Fruit fly (Drosophila melanogaster) whole organism, embryonic: ENCODE measurements around the gene CG43055.

ENCODE experiments used
- Abd-B ChIP-seq: fragments of 200-800 bp; sonication (Bioruptor generic); optimal IDR thresholded peaks from 2 replicates; lab custom pipeline; 2018; ENCODE audit warnings: missing biosample characterization, mild to moderate bottlenecking, missing genetic modification characterization, moderate library complexity
- Aef1 ChIP-seq: fragments of 200-800 bp; sonication (Bioruptor generic); IDR thresholded peaks from 3 replicates; pipeline ENCODE4 v1.3.6; 2022; ENCODE audit warnings: missing biosample characterization, missing genetic modification characterization
- CG10209 ChIP-seq: fragments of 200-800 bp; sonication (Bioruptor generic); optimal IDR thresholded peaks from 3 replicates; lab custom pipeline; 2017; ENCODE audit warnings: missing biosample characterization, mild to moderate bottlenecking, missing genetic modification characterization, missing genetic modification reagents
- CG10274 ChIP-seq: fragments of 200-800 bp; sonication (Bioruptor generic); optimal IDR thresholded peaks from 3 replicates; lab custom pipeline; 2017; ENCODE audit warnings: missing biosample characterization, mild to moderate bottlenecking, missing genetic modification characterization
- CG10366 ChIP-seq: fragments of 200-800 bp; sonication (Bioruptor generic); IDR thresholded peaks from 2 replicates; pipeline ENCODE4 v1.3.6; 2022; ENCODE audit warnings: missing biosample characterization, missing genetic modification characterization
- CG11560 ChIP-seq: fragments of 200-800 bp; sonication (Bioruptor generic); IDR thresholded peaks from 3 replicates; pipeline ENCODE4 v1.3.6; 2022; ENCODE audit warnings: missing biosample characterization, missing genetic modification characterization
- CG11696 ChIP-seq: fragments of 200-800 bp; sonication (Bioruptor generic); IDR thresholded peaks from 2 replicates; pipeline ENCODE4 v1.3.6; 2022; ENCODE audit warnings: missing biosample characterization, missing genetic modification characterization
- CG13775 ChIP-seq: fragments of 200-800 bp; sonication (Bioruptor generic); optimal IDR thresholded peaks from 3 replicates; lab custom pipeline; 2017; ENCODE audit warnings: missing biosample characterization, mild to moderate bottlenecking, missing genetic modification characterization
- CG16813 ChIP-seq: fragments of 200-800 bp; sonication (Bioruptor generic); IDR thresholded peaks from 3 replicates; pipeline ENCODE4 v1.3.6; 2022; ENCODE audit warnings: missing biosample characterization, missing genetic modification characterization; ENCODE audit not compliant: partially characterized antibody
- CG17359 ChIP-seq: fragments of 200-800 bp; sonication (Bioruptor generic); optimal IDR thresholded peaks from 3 replicates; lab custom pipeline; 2018; ENCODE audit warnings: missing biosample characterization, mild to moderate bottlenecking, missing genetic modification characterization, moderate library complexity
- CG30020 ChIP-seq: fragments of 200-800 bp; optimal IDR thresholded peaks from 2 replicates; lab custom pipeline; 2019; ENCODE audit warnings: missing biosample characterization, mild to moderate bottlenecking, missing genetic modification characterization, moderate library complexity
- CG4854 ChIP-seq: fragments of 200-800 bp; sonication (Bioruptor generic); optimal IDR thresholded peaks from 2 replicates; lab custom pipeline; 2016; ENCODE audit warnings: missing biosample characterization, missing genetic modification characterization, inconsistent platforms
- CG5245 ChIP-seq: fragments of 200-800 bp; sonication (Bioruptor generic); optimal IDR thresholded peaks from 3 replicates; lab custom pipeline; 2016; ENCODE audit warnings: missing biosample characterization, missing genetic modification characterization
- CG7963 ChIP-seq: fragments of 200-800 bp; sonication (Bioruptor generic); IDR thresholded peaks from 3 replicates; pipeline ENCODE4 v1.3.6; 2022; ENCODE audit warnings: missing biosample characterization, missing genetic modification characterization; ENCODE audit not compliant: partially characterized antibody
- CG8478 ChIP-seq: fragments of >200 bp; optimal IDR thresholded peaks from 2 replicates; lab custom pipeline; 2018
- Chrac-16 ChIP-seq: fragments of 200-800 bp; sonication (Bioruptor generic); optimal IDR thresholded peaks from 3 replicates; lab custom pipeline; 2016; ENCODE audit warnings: missing biosample characterization, missing genetic modification characterization
- CkIIα-i1 ChIP-seq: fragments of 200-800 bp; sonication (Bioruptor generic); IDR thresholded peaks from 2 replicates; pipeline ENCODE4 v1.3.6; 2022; ENCODE audit warnings: missing biosample characterization, missing genetic modification characterization
- Dip2 ChIP-seq: fragments of 200-800 bp; sonication (Bioruptor generic); IDR thresholded peaks from 2 replicates; pipeline ENCODE4 v1.3.6; 2022; ENCODE audit warnings: missing biosample characterization, missing genetic modification characterization
- H15 ChIP-seq: fragments of 200-800 bp; sonication (Bioruptor generic); IDR thresholded peaks from 3 replicates; pipeline ENCODE4 v1.3.6; 2022; ENCODE audit warnings: missing biosample characterization, missing genetic modification characterization
- HLH54F ChIP-seq: fragments of 200-800 bp; sonication (Bioruptor generic); optimal IDR thresholded peaks from 3 replicates; lab custom pipeline; 2016; ENCODE audit warnings: missing biosample characterization, missing genetic modification characterization
- Hr51 ChIP-seq, 2 experiments: fragments of 200-800 bp; sonication (Bioruptor generic); optimal IDR thresholded peaks; 2 replicates in 1 of 2; 3 replicates in 1 of 2; lab custom pipeline; 2016 to 2018; ENCODE audit warnings: missing biosample characterization in 2 of 2, missing genetic modification characterization in 2 of 2, mild to moderate bottlenecking in 1 of 2, moderate library complexity in 1 of 2
- Hr78 ChIP-seq, 2 experiments: fragments of 200-800 bp in 1 of 2; fragments of >200 bp in 1 of 2; sonication (Bioruptor generic) in 1 of 2; optimal IDR thresholded peaks; 2 replicates each; lab custom pipeline; 2017 to 2019; ENCODE audit warnings: missing biosample characterization in 2 of 2, missing genetic modification characterization in 2 of 2, mild to moderate bottlenecking in 1 of 2, moderate library complexity in 1 of 2
- Jarid2 ChIP-seq: fragments of 200-800 bp; sonication (Bioruptor generic); optimal IDR thresholded peaks from 3 replicates; lab custom pipeline; 2017; ENCODE audit warnings: mild to moderate bottlenecking, missing biosample characterization, missing genetic modification reagents, missing genetic modification characterization
- Kr ChIP-seq: fragments of 200-800 bp; sonication (Bioruptor generic); optimal IDR thresholded peaks from 2 replicates; lab custom pipeline; 2017; ENCODE audit warnings: missing biosample characterization, mild to moderate bottlenecking, missing genetic modification characterization
- NK7.1 ChIP-seq: fragments of 200-800 bp; sonication (Bioruptor generic); optimal IDR thresholded peaks from 3 replicates; lab custom pipeline; 2016; ENCODE audit warnings: missing biosample characterization, missing genetic modification characterization
- Ravus ChIP-seq: fragments of 200-800 bp; sonication (Bioruptor generic); IDR thresholded peaks from 2 replicates; pipeline ENCODE4 v1.3.6; 2022; ENCODE audit warnings: missing biosample characterization, missing genetic modification characterization
- Sin3A ChIP-seq: fragments of >200 bp; optimal IDR thresholded peaks from 2 replicates; lab custom pipeline; 2018
- ap ChIP-seq: fragments of 200-800 bp; sonication (Bioruptor generic); IDR thresholded peaks from 2 replicates; pipeline ENCODE4 v1.3.6; 2022; ENCODE audit warnings: missing biosample characterization, missing genetic modification characterization
- az2 ChIP-seq: fragments of 200-800 bp; sonication (Bioruptor generic); optimal IDR thresholded peaks from 3 replicates; lab custom pipeline; 2016; ENCODE audit warnings: missing biosample characterization, missing genetic modification characterization
- ewg ChIP-seq: fragments of 200-800 bp; sonication (Bioruptor generic); optimal IDR thresholded peaks from 3 replicates; lab custom pipeline; 2017; ENCODE audit warnings: mild to moderate bottlenecking, missing biosample characterization, missing genetic modification reagents, missing genetic modification characterization
- ftz-f1 ChIP-seq: fragments of 200-800 bp; sonication (Bioruptor generic); optimal IDR thresholded peaks from 2 replicates; lab custom pipeline; 2016; ENCODE audit warnings: missing biosample characterization, missing genetic modification characterization
- gfzf ChIP-seq: fragments of 200-800 bp; sonication (Bioruptor generic); optimal IDR thresholded peaks from 2 replicates; lab custom pipeline; 2016; ENCODE audit warnings: missing biosample characterization, mild to moderate bottlenecking, missing genetic modification characterization, moderate library complexity
- gsb ChIP-seq: fragments of 200-800 bp; sonication (Bioruptor generic); IDR thresholded peaks from 2 replicates; pipeline ENCODE4 v1.3.6; 2022; ENCODE audit warnings: missing biosample characterization, missing genetic modification characterization
- gt ChIP-seq: fragments of 200-800 bp; sonication (Bioruptor generic); IDR thresholded peaks from 2 replicates; pipeline ENCODE4 v1.3.6; 2022; ENCODE audit warnings: missing biosample characterization, missing genetic modification characterization
- hkb ChIP-seq, 2 experiments: fragments of 200-800 bp in 1 of 2; fragments of >200 bp in 1 of 2; sonication (Bioruptor generic) in 1 of 2; IDR thresholded peaks in 1 of 2; optimal IDR thresholded peaks in 1 of 2; 2 replicates each; pipeline versions ENCODE4 v1.3.6 to Lab custom; 2017 to 2022; ENCODE audit warnings: missing biosample characterization in 1 of 2, missing genetic modification characterization in 1 of 2
- jigr1 ChIP-seq: fragments of 200-800 bp; sonication (Bioruptor generic); IDR thresholded peaks from 3 replicates; pipeline ENCODE4 v1.3.6; 2022; ENCODE audit warnings: missing biosample characterization, missing genetic modification characterization
- jing ChIP-seq: fragments of 200-800 bp; sonication (Bioruptor generic); optimal IDR thresholded peaks from 2 replicates; lab custom pipeline; 2018; ENCODE audit warnings: missing biosample characterization, mild to moderate bottlenecking, missing genetic modification characterization
- lbe ChIP-seq: fragments of 200-800 bp; sonication (Bioruptor generic); optimal IDR thresholded peaks from 2 replicates; lab custom pipeline; 2016; ENCODE audit warnings: missing biosample characterization, mild to moderate bottlenecking, missing genetic modification characterization
- mirr ChIP-seq: fragments of 200-800 bp; sonication (Bioruptor generic); optimal IDR thresholded peaks from 3 replicates; lab custom pipeline; 2018; ENCODE audit warnings: missing biosample characterization, mild to moderate bottlenecking, missing genetic modification characterization
- peb ChIP-seq: fragments of 200-800 bp; sonication (Bioruptor generic); IDR thresholded peaks from 2 replicates; pipeline ENCODE4 v1.3.6; 2022; ENCODE audit warnings: missing biosample characterization, missing genetic modification characterization
- row ChIP-seq: fragments of 200-800 bp; sonication (Bioruptor generic); IDR thresholded peaks from 3 replicates; pipeline ENCODE4 v1.3.6; 2022; ENCODE audit warnings: missing biosample characterization, missing genetic modification characterization
- salm ChIP-seq: fragments of 200-800 bp; sonication (Bioruptor generic); optimal IDR thresholded peaks from 2 replicates; lab custom pipeline; 2018; ENCODE audit warnings: missing biosample characterization, mild to moderate bottlenecking, missing genetic modification characterization
- sc ChIP-seq, 3 experiments: fragments of >200 bp in 2 of 3; fragments of 200-800 bp in 1 of 3; sonication (Bioruptor generic) in 1 of 3; optimal IDR thresholded peaks; 2 replicates in 2 of 3; 3 replicates in 1 of 3; lab custom pipeline; 2017; ENCODE audit warnings: mild to moderate bottlenecking in 1 of 3, missing biosample characterization in 1 of 3, missing genetic modification characterization in 1 of 3, missing genetic modification reagents in 1 of 3
- schlank ChIP-seq: fragments of 200-800 bp; sonication (Bioruptor generic); optimal IDR thresholded peaks from 2 replicates; lab custom pipeline; 2018; ENCODE audit warnings: missing biosample characterization, mild to moderate bottlenecking, missing genetic modification characterization
- slou ChIP-seq: fragments of 200-800 bp; sonication (Bioruptor generic); optimal IDR thresholded peaks from 3 replicates; lab custom pipeline; 2016; ENCODE audit warnings: missing biosample characterization, missing genetic modification characterization
- toy ChIP-seq: fragments of 200-800 bp; sonication (Bioruptor generic); IDR thresholded peaks from 2 replicates; pipeline ENCODE4 v1.3.6; 2022; ENCODE audit warnings: missing biosample characterization, missing genetic modification characterization
- z ChIP-seq: fragments of 200-800 bp; sonication (Bioruptor generic); IDR thresholded peaks from 3 replicates; pipeline ENCODE4 v1.3.6; 2022; ENCODE audit warnings: missing biosample characterization, missing genetic modification characterization
- zen ChIP-seq: fragments of 200-800 bp; sonication (Bioruptor generic); optimal IDR thresholded peaks from 3 replicates; lab custom pipeline; 2018; ENCODE audit warnings: missing biosample characterization, mild to moderate bottlenecking, missing genetic modification characterization, moderate library complexity
- zfh1 ChIP-seq: fragments of 200-800 bp; sonication (Bioruptor generic); IDR thresholded peaks from 3 replicates; pipeline ENCODE4 v1.3.6; 2022; ENCODE audit warnings: missing biosample characterization, missing genetic modification characterization
- zfh2 ChIP-seq: fragments of 200-800 bp; sonication (Bioruptor generic); optimal IDR thresholded peaks from 2 replicates; lab custom pipeline; 2016; ENCODE audit warnings: missing biosample characterization, missing genetic modification characterization

Gene CG43055

dm6 chr2L:4448582-4449016 lies 37.6 kb downstream of the CG43055 start, which contains the start of gene MFS18 (continued):
- TF ChIP-seq CG13775 = peak; percentile 98
- peak; percentile 91 for TF ChIP-seq CkIIα-i1
- peak; percentile 97 for TF ChIP-seq CG10209 (GFP tag; lab: Kevin White, UChicago)
- peak; percentile 98 for TF ChIP-seq CG11560
- TF ChIP-seq Sin3A (lab: Kevin White, UChicago) = no peak
- peak; percentile 89 for TF ChIP-seq mirr (GFP tag; lab: Kevin White, UChicago)
- peak; percentile 100 for TF ChIP-seq CG17359 (tag; lab: Kevin White, UChicago)
- peak; percentile 89 for TF ChIP-seq CG7963
- TF ChIP-seq HLH54F (GFP tag; lab: Kevin White, UChicago) = peak; percentile 88
- peak; percentile 96 for TF ChIP-seq gt (GFP tag; lab: Robert Waterston, UW)
- peak; percentile 93 for TF ChIP-seq lbe
- peak; percentile 98 to 99 for TF ChIP-seq Hr51 (GFP tag; optimal IDR thresholded peaks at IDR 0.05; lab: Kevin White, UChicago)
- peak; percentile 88 for TF ChIP-seq ewg (GFP tag; lab: Kevin White, UChicago)
- TF ChIP-seq schlank (tag; lab: Kevin White, UChicago) = peak; percentile 82
- TF ChIP-seq CG11696 (GFP tag; lab: Robert Waterston, UW) = peak; percentile 97
- peak; percentile 97 for TF ChIP-seq gsb (GFP tag; lab: Robert Waterston, UW)
- TF ChIP-seq CG4854 (GFP tag; lab: Kevin White, UChicago) = peak; percentile 89
- TF ChIP-seq CG5245 (GFP tag; lab: Kevin White, UChicago) = peak; percentile 96
- TF ChIP-seq ap = peak; percentile 98
- TF ChIP-seq zen (tag; lab: Kevin White, UChicago) = peak; percentile 99
- peak; percentile 59 for TF ChIP-seq CG16813 (GFP tag; lab: Robert Waterston, UW)
- peak; percentile 96 for TF ChIP-seq toy
- TF ChIP-seq slou (GFP tag; lab: Kevin White, UChicago) = peak; percentile 98
- peak; percentile 98 for TF ChIP-seq Aef1 (GFP tag; lab: Robert Waterston, UW)
- peak; percentile 80 for TF ChIP-seq CG30020 (tag; lab: Kevin White, UChicago)
- TF ChIP-seq zfh1 = peak; percentile 99
- peak; percentile 100 for TF ChIP-seq CG10274
- TF ChIP-seq Dip2 = peak; percentile 70
- TF ChIP-seq CG8478 (lab: Kevin White, UChicago) = no peak
- TF ChIP-seq Jarid2 = peak; percentile 91
- TF ChIP-seq Chrac-16 = peak; percentile 97
- no peak for TF ChIP-seq Hr78 (GFP tag; optimal IDR thresholded peaks at IDR 0.05; lab: Kevin White, UChicago)
- TF ChIP-seq gfzf (GFP tag; lab: Kevin White, UChicago) = peak; percentile 30
- no peak for TF ChIP-seq Kr (GFP tag; lab: Kevin White, UChicago)
- peak; percentile 98 for TF ChIP-seq CG10366 (GFP tag; lab: Robert Waterston, UW)
- TF ChIP-seq salm = peak; percentile 89
- TF ChIP-seq az2 (GFP tag; lab: Kevin White, UChicago) = peak; percentile 97
- peak; percentile 77; the same call in 2 of the 3 replicates for TF ChIP-seq z (GFP tag; lab: Robert Waterston, UW)
- peak; percentile 65 for TF ChIP-seq ftz-f1 (GFP tag; lab: Kevin White, UChicago)
- peak; percentile 100 for TF ChIP-seq row
- peak; percentile 92 for TF ChIP-seq NK7.1 (GFP tag; lab: Kevin White, UChicago)
- peak; percentile 98 for TF ChIP-seq jigr1 (GFP tag; lab: Robert Waterston, UW)
- TF ChIP-seq Ravus (GFP tag; lab: Robert Waterston, UW) = peak; percentile 97
- TF ChIP-seq H15 (GFP tag; lab: Robert Waterston, UW) = peak; percentile 99
- peak; percentile 67 for TF ChIP-seq hkb (optimal IDR thresholded peaks at IDR 0.05; lab: Kevin White, UChicago)
- peak; percentile 100 for TF ChIP-seq hkb (GFP tag; IDR thresholded peaks at IDR 0.05; lab: Robert Waterston, UW)
- TF ChIP-seq zfh2 (GFP tag; lab: Kevin White, UChicago) = peak; percentile 84
- TF ChIP-seq peb = peak; percentile 99
- no peak for TF ChIP-seq sc (optimal IDR thresholded peaks at IDR 0.05; lab: Kevin White, UChicago)
- TF ChIP-seq sc (GFP tag; optimal IDR thresholded peaks at IDR 0.05; lab: Kevin White, UChicago) = peak; percentile 93
- peak; percentile 99 for TF ChIP-seq jing
- TF ChIP-seq Abd-B (GFP tag; lab: Kevin White, UChicago) = peak; percentile 99
